Worm (Caenorhabditis elegans) whole organism, L2 larva: ENCODE results near the gene F14F8.8.

ENCODE experiments used
- C34F6.9 ChIP-seq: fragments of 150-350 bp; optimal IDR thresholded peaks from 2 replicates; lab custom pipeline; 2014; ENCODE audit warnings: missing biosample characterization, missing genetic modification characterization
- F13H6.1 ChIP-seq: sonication (generic microtip); optimal IDR thresholded peaks from 2 replicates; lab custom pipeline; 2016; ENCODE audit warnings: missing genetic modification characterization, missing compliant biosample characterization
- R02D3.7 ChIP-seq: fragments of 150-350 bp; optimal IDR thresholded peaks from 2 replicates; lab custom pipeline; 2014; ENCODE audit warnings: missing biosample characterization, missing genetic modification characterization
- Y55F3AM.14 ChIP-seq: fragments of 200-800 bp; sonication (Bioruptor generic); optimal IDR thresholded peaks from 2 replicates; lab custom pipeline; 2018; ENCODE audit warnings: mild to moderate bottlenecking, missing genetic modification characterization, missing compliant biosample characterization
- ZK546.5 ChIP-seq: sonication (generic microtip); optimal IDR thresholded peaks from 2 replicates; lab custom pipeline; 2017; ENCODE audit warnings: missing biosample characterization, missing genetic modification characterization
- alr-1 ChIP-seq: fragments of 150-350 bp; optimal IDR thresholded peaks from 2 replicates; lab custom pipeline; 2014; ENCODE audit warnings: missing biosample characterization, missing genetic modification characterization
- aly-2 ChIP-seq: fragments of 150-350 bp; optimal IDR thresholded peaks from 2 replicates; lab custom pipeline; 2014; ENCODE audit warnings: missing biosample characterization, missing genetic modification characterization
- ama-1 ChIP-seq: fragments of 150-350 bp; optimal IDR thresholded peaks from 2 replicates; lab custom pipeline; 2018; ENCODE audit warnings: inconsistent platforms
- blmp-1 ChIP-seq: sonication (generic microtip); optimal IDR thresholded peaks from 2 replicates; lab custom pipeline; 2017; ENCODE audit warnings: missing genetic modification characterization, mild to moderate bottlenecking, missing compliant biosample characterization, antibody characterized with exemption, moderate library complexity; ENCODE audit not compliant: insufficient read depth
- ceh-16 ChIP-seq: fragments of 150-350 bp; optimal IDR thresholded peaks from 2 replicates; lab custom pipeline; 2014; ENCODE audit warnings: missing biosample characterization, missing genetic modification characterization
- ceh-82 ChIP-seq: fragments of 150-350 bp; optimal IDR thresholded peaks from 2 replicates; lab custom pipeline; 2014; ENCODE audit warnings: missing biosample characterization, missing genetic modification characterization
- crh-2 ChIP-seq: sonication (generic microtip); optimal IDR thresholded peaks from 2 replicates; lab custom pipeline; 2017; ENCODE audit warnings: missing biosample characterization, missing genetic modification characterization
- egl-27 ChIP-seq: sonication (generic microtip); optimal IDR thresholded peaks from 3 replicates; lab custom pipeline; 2017; ENCODE audit warnings: missing biosample characterization, missing genetic modification reagents, missing genetic modification characterization
- elt-1 ChIP-seq: fragments of 150-350 bp; optimal IDR thresholded peaks from 2 replicates; lab custom pipeline; 2014; ENCODE audit warnings: missing biosample characterization, missing genetic modification characterization
- elt-3 ChIP-seq: sonication (generic microtip); optimal IDR thresholded peaks from 2 replicates; lab custom pipeline; 2017; ENCODE audit warnings: missing biosample characterization, missing genetic modification characterization
- fos-1 ChIP-seq: fragments of 150-350 bp; optimal IDR thresholded peaks from 2 replicates; lab custom pipeline; 2014; ENCODE audit warnings: missing biosample characterization, missing genetic modification characterization
- gmeb-1 ChIP-seq: fragments of 150-350 bp; optimal IDR thresholded peaks from 2 replicates; lab custom pipeline; 2014; ENCODE audit warnings: missing biosample characterization, missing genetic modification characterization
- lin-11 ChIP-seq: fragments of 150-350 bp; sonication (generic microtip); optimal IDR thresholded peaks from 2 replicates; lab custom pipeline; 2014; ENCODE audit warnings: missing biosample characterization, missing genetic modification characterization, inconsistent platforms, mixed read lengths
- lin-13 ChIP-seq: fragments of 150-350 bp; optimal IDR thresholded peaks from 2 replicates; lab custom pipeline; 2014; ENCODE audit warnings: missing biosample characterization, missing genetic modification reagents, missing genetic modification characterization
- lin-39 ChIP-seq: fragments of 150-350 bp; optimal IDR thresholded peaks from 2 replicates; lab custom pipeline; 2014; ENCODE audit warnings: missing biosample characterization, missing genetic modification reagents, missing genetic modification characterization
- lsy-2 ChIP-seq, 2 experiments: fragments of 150-350 bp in 1 of 2; sonication (generic microtip) in 1 of 2; optimal IDR thresholded peaks; 2 replicates each; lab custom pipeline; 2014 to 2017; ENCODE audit warnings: missing biosample characterization in 2 of 2, missing genetic modification characterization in 2 of 2
- mab-5 ChIP-seq: fragments of 150-350 bp; optimal IDR thresholded peaks from 2 replicates; lab custom pipeline; 2014; ENCODE audit warnings: missing biosample characterization, missing genetic modification characterization
- mbf-1 ChIP-seq: sonication (generic microtip); optimal IDR thresholded peaks from 2 replicates; lab custom pipeline; 2017; ENCODE audit warnings: missing biosample characterization, missing genetic modification characterization
- nhr-10 ChIP-seq: sonication (generic microtip); optimal IDR thresholded peaks from 2 replicates; lab custom pipeline; 2017; ENCODE audit warnings: missing biosample characterization, missing genetic modification characterization
- nhr-11 ChIP-seq: fragments of 150-350 bp; optimal IDR thresholded peaks from 2 replicates; lab custom pipeline; 2014; ENCODE audit warnings: missing biosample characterization, missing genetic modification characterization
- nhr-12 ChIP-seq: fragments of 150-350 bp; optimal IDR thresholded peaks from 2 replicates; lab custom pipeline; 2014; ENCODE audit warnings: missing biosample characterization, missing genetic modification characterization
- nhr-129 ChIP-seq: fragments of 150-350 bp; optimal IDR thresholded peaks from 2 replicates; lab custom pipeline; 2014; ENCODE audit warnings: missing biosample characterization, missing genetic modification characterization
- nhr-21 ChIP-seq: fragments of 150-350 bp; optimal IDR thresholded peaks from 2 replicates; lab custom pipeline; 2014; ENCODE audit warnings: missing biosample characterization, missing genetic modification characterization
- nhr-23 ChIP-seq: fragments of 150-350 bp; optimal IDR thresholded peaks from 2 replicates; lab custom pipeline; 2014; ENCODE audit warnings: missing biosample characterization, missing genetic modification reagents, missing genetic modification characterization
- nhr-237 ChIP-seq: fragments of 150-350 bp; optimal IDR thresholded peaks from 2 replicates; lab custom pipeline; 2014; ENCODE audit warnings: missing biosample characterization, missing genetic modification characterization
- nhr-25 ChIP-seq: fragments of 150-350 bp; sonication (generic microtip); optimal IDR thresholded peaks from 3 replicates; lab custom pipeline; 2014; ENCODE audit warnings: missing biosample characterization, missing genetic modification characterization
- nhr-77 ChIP-seq: fragments of 150-350 bp; optimal IDR thresholded peaks from 2 replicates; lab custom pipeline; 2014; ENCODE audit warnings: missing biosample characterization, missing genetic modification characterization
- sem-4 ChIP-seq: fragments of 150-350 bp; optimal IDR thresholded peaks from 2 replicates; lab custom pipeline; 2014; ENCODE audit warnings: missing biosample characterization, missing genetic modification reagents, missing genetic modification characterization
- skn-1 ChIP-seq: sonication (generic microtip); optimal IDR thresholded peaks from 2 replicates; lab custom pipeline; 2017; ENCODE audit warnings: missing biosample characterization, missing genetic modification characterization
- sma-3 ChIP-seq: sonication (generic microtip); optimal IDR thresholded peaks from 2 replicates; lab custom pipeline; 2016; ENCODE audit warnings: missing genetic modification reagents, missing genetic modification characterization, missing compliant biosample characterization
- zag-1 ChIP-seq: fragments of 150-350 bp; optimal IDR thresholded peaks from 2 replicates; lab custom pipeline; 2014; ENCODE audit warnings: missing biosample characterization, missing genetic modification characterization
- ztf-1 ChIP-seq: fragments of 200-800 bp; sonication (Bioruptor generic); conservative IDR thresholded peaks from 2 replicates; pipeline ENCODE4 v1.3.6; 2022; ENCODE audit warnings: missing genetic modification characterization, missing compliant biosample characterization
- ztf-11 ChIP-seq: sonication (generic microtip); optimal IDR thresholded peaks from 2 replicates; lab custom pipeline; 2017; ENCODE audit warnings: missing biosample characterization, missing genetic modification characterization
- ztf-4 ChIP-seq: fragments of 150-350 bp; optimal IDR thresholded peaks from 2 replicates; lab custom pipeline; 2014; ENCODE audit warnings: missing biosample characterization, missing genetic modification characterization

F14F8.8 gene

DNA sequence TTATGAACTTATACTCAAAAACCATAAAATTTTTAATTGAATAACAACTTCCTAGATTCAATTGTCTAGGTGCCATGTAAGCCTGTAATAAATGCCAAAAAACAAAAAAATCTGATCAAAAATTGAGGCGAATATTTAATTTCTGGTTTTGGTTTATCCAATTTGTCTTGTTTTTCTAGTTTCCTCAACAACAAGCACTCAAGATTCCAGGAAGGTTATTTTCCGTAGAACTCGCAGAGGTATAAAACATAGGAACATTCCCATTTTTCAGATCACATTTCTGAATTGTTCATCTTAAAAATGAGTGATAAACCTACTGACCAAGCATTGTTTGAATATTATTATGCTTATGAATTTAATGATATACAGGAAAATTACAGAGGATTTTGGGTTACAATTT, 25.1 kb upstream of the F14F8.8 start, which contains the start of gene srw-41:
srw-41 (plus strand) TSS at position 301 of the 400 bp plus-strand sequence.
- TF ChIP-seq ztf-1 (GFP tag; lab: Robert Waterston, UW) (no peak), sma-3 (GFP tag; lab: Kevin White, UChicago) (no peak)

DNA sequence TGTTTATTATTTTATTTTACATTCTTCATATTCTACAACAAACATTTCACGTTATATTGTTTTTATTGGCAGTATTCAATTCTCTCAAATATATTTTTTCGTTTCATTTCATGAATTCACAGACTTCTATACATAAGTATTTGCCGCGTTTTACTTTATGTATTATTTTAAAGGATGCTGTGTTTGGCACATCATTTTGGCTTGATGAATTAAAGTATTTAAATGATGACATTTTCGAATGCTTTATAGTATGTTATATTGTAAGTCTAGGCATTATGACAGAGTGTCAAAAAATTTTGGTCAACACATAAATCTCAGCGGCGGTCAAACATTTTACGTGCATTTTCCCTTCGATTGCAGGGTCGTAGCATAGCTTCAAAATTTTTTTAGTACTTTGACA, 23.4 kb upstream of the F14F8.8 start:
- no peak for TF ChIP-seq gmeb-1
- no peak for TF ChIP-seq skn-1 (tag; lab: Kevin White, UChicago)
- TF ChIP-seq lin-39 (tag; lab: Kevin White, UChicago) = no peak
- no peak for TF ChIP-seq elt-3 (tag; lab: Kevin White, UChicago)
- TF ChIP-seq ceh-82 (tag; lab: Kevin White, UChicago) = no peak
- TF ChIP-seq sem-4 (tag; lab: Kevin White, UChicago) = no peak
- no peak for TF ChIP-seq ztf-11 (tag; lab: Kevin White, UChicago)
- TF ChIP-seq lsy-2 (tag; optimal IDR thresholded peaks at IDR 0.05; lab: Kevin White, UChicago) = no peak
- TF ChIP-seq ceh-16 = no peak
- TF ChIP-seq nhr-237 (tag; lab: Kevin White, UChicago) = no peak
- TF ChIP-seq lin-11 (tag; lab: Kevin White, UChicago) = no peak
- TF ChIP-seq elt-1 (tag; lab: Kevin White, UChicago) = no peak
- no peak for TF ChIP-seq ztf-1 (GFP tag; lab: Robert Waterston, UW)
- no peak for TF ChIP-seq ZK546.5 (tag; lab: Kevin White, UChicago)
- TF ChIP-seq Y55F3AM.14 = no peak
- TF ChIP-seq F13H6.1 = no peak
- TF ChIP-seq nhr-12 (tag; lab: Kevin White, UChicago) = no peak
- TF ChIP-seq C34F6.9 (tag; lab: Kevin White, UChicago) = no peak

DNA sequence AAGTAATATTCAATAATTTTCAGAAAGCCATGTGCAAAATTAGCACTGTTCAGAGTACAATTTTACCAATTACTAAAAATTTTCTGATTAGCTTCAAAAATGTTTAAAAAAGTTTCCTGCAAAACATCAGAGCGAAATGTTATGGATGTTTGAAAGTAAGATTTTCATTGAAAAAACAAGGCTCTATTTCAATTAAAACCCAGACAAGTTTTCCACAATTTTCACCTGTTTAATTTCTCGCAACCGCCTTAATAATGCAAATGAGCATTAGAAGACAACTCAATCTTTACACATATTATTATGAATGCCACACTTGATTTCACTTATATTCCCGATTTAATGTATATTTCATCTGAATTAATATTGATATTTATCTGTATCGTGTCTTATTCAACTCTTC, 22.4 kb upstream of the F14F8.8 start, which contains the start of gene srz-101:
srz-101 (plus strand) TSS at position 301 of the 400 bp plus-strand sequence.
- no peak for TF ChIP-seq ama-1 (lab: Kevin White, UChicago)
- no peak for TF ChIP-seq aly-2 (tag; lab: Kevin White, UChicago)
- no peak for TF ChIP-seq gmeb-1
- TF ChIP-seq nhr-23 (tag; lab: Kevin White, UChicago) = no peak
- TF ChIP-seq lsy-2 (tag; optimal IDR thresholded peaks at IDR 0.05; lab: Kevin White, UChicago) = no peak
- TF ChIP-seq egl-27 = no peak
- no peak for TF ChIP-seq ZK546.5 (tag; lab: Kevin White, UChicago)
- no peak for TF ChIP-seq mbf-1 (tag; lab: Kevin White, UChicago)
- TF ChIP-seq nhr-77 (tag; lab: Kevin White, UChicago) = no peak
- no peak for TF ChIP-seq zag-1
- TF ChIP-seq lin-11 (tag; lab: Kevin White, UChicago) = no peak
- TF ChIP-seq R02D3.7 = no peak
- TF ChIP-seq elt-1 (tag; lab: Kevin White, UChicago) = no peak
- no peak for TF ChIP-seq nhr-11 (tag; lab: Kevin White, UChicago)
- no peak for TF ChIP-seq blmp-1 (tag; lab: Kevin White, UChicago)

DNA sequence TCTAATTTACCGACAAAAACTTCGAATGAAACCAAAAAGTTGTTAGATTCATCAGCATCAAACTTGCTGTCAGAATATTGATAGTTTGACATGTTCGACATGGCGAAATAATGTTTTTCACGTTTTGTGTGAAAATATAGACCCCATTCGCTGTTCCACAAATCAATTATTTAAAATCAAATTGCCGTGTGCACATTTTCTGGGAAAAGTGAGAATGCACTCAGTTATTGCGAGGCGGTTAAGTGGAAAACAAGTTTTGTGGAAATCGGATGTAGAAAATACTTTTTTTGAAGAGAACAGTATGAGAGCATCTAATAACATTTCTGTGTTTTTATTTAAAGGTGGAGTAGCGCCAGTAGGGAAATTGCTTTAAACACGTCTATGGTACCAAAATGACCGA, 21.6 kb upstream of the F14F8.8 start, which contains the start of gene srw-42:
srw-42 (minus strand) TSS at position 101 of the 400 bp plus-strand sequence.
- no peak for TF ChIP-seq F13H6.1
- TF ChIP-seq lin-13 = no peak
- TF ChIP-seq nhr-21 = no peak
- no peak for TF ChIP-seq ztf-4 (tag; lab: Kevin White, UChicago)
- TF ChIP-seq nhr-77 (tag; lab: Kevin White, UChicago) = no peak
- TF ChIP-seq aly-2 (tag; lab: Kevin White, UChicago) = no peak
- no peak for TF ChIP-seq alr-1
- no peak for TF ChIP-seq nhr-237 (tag; lab: Kevin White, UChicago)
- no peak for TF ChIP-seq R02D3.7
- no peak for TF ChIP-seq nhr-23 (tag; lab: Kevin White, UChicago)

DNA sequence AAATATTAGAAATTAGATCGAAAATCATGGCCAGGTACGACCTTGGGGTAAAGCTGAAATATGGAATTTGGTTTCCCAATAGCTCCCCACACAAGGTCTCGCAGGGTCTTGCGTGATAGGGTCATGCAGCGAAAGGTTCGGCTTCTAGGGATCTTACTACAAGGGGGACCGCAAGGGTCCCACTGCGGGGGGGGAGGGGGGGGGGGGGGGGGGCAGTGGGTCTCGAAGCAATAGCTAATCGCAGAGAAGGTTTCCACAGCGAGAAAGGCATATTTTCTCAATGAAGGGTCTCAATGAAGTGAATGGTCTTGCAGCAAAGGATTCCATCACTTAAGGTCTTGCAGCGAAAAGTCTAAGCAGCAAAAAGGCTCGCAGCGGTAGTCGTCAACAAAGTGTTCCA, 20.9 kb upstream of the F14F8.8 start:
- no peak for TF ChIP-seq nhr-10 (tag; lab: Kevin White, UChicago)
- no peak for TF ChIP-seq crh-2
- TF ChIP-seq lin-13 = no peak
- no peak for TF ChIP-seq alr-1
- TF ChIP-seq sma-3 (GFP tag; lab: Kevin White, UChicago) = no peak
- no peak for TF ChIP-seq nhr-25 (tag; lab: Kevin White, UChicago)
- no peak for TF ChIP-seq lsy-2 (tag; optimal IDR thresholded peaks at IDR 0.05; lab: Kevin White, UChicago)
- TF ChIP-seq mbf-1 (tag; lab: Kevin White, UChicago) = no peak
- TF ChIP-seq ama-1 (lab: Kevin White, UChicago) = no peak
- TF ChIP-seq fos-1 (tag; lab: Kevin White, UChicago) = no peak
- no peak for TF ChIP-seq nhr-12 (tag; lab: Kevin White, UChicago)
- TF ChIP-seq nhr-129 (tag; lab: Kevin White, UChicago) = no peak
- TF ChIP-seq mab-5 (tag; lab: Kevin White, UChicago) = no peak
- no peak for TF ChIP-seq nhr-77 (tag; lab: Kevin White, UChicago)
- no peak for TF ChIP-seq egl-27
- TF ChIP-seq F13H6.1 = no peak
- TF ChIP-seq, all 48 proteins: peak for 0
